Fruit fly (Drosophila melanogaster) S2 (cell line): Measurements from ENCODE around the gene CG32259.

ENCODE experiments used
- CG8478 ChIP-seq: fragments of >200 bp; optimal IDR thresholded peaks from 2 replicates; lab custom pipeline; 2018
- CTCF ChIP-seq, 2 experiments: fragments of >200 bp; optimal IDR thresholded peaks; 2 replicates each; lab custom pipeline; 2018

DNA sequence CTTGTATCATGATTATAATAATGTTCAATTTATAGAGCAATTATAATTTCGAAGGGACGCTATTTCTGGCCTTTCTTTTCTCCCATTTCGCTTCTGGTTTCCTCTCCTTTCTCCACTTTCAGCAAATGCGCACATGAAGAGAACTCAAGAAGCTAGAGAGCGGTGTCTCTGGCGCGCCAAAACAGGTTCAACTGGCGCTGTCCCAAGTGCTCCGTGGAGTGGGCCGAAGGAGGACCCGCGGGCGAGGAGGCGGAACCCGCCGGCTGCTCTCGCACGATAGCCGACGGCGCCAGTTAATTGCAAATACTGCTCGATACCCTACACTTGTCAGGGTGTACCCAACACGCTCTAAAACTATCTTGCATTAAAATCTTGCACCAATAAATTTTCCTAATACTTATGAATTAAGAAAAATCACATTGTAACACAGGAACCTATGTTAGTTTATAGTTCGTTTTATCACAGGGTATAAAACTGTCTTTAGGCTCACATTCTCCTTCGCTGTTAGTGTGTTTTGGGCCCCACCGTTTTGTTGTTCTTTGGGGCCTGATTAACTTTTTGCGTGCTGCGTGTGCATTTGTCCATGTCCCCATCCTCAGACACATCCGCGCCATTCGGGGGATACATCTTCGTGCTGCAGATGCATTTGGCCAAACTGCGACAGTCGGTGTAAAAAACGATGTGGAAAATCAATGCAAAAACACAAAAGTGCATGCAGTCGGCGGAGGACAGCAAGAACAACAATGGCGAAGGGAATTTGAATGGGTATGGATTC is 1.2 kb downstream of the CG32259 start:
- TF ChIP-seq CTCF (optimal IDR thresholded peaks at IDR 0.05; lab: Kevin White, UChicago) = no peak
- TF ChIP-seq CG8478 = no peak
